Worm (Caenorhabditis elegans): ENCODE data around the gene tbx-36.

tbx-36 gene

DNA sequence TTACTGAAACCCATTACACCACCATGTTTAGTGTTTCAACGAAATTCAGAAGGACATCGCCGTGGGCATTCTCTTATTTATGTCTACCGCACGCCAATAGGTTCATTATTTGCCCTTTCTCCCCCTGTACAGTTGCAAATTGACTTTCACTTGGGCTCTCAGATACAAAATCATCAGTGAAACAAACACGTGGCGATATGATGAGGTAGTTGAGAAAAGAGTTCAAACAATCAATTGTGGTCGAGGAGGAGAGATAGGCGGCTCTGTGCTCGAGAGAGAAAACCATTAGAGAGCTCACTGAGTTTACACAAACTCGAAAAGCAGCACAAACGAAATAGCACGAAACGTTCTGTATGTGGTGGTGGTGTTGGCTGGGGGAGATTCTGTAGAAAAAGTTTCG, 6.7 kb downstream of the tbx-36 start (continued):
- no peak for TF ChIP-seq nhr-28 (tag; optimal IDR thresholded peaks at IDR 0.05)
- TF ChIP-seq nhr-20 (tag; optimal IDR thresholded peaks at IDR 0.05): no peak
- TF ChIP-seq F16B12.6 (tag; optimal IDR thresholded peaks at IDR 0.05): no peak
- TF ChIP-seq swsn-7 (tag; optimal IDR thresholded peaks at IDR 0.05): no peak
- TF ChIP-seq nhr-71 (tag; optimal IDR thresholded peaks at IDR 0.05): peak; percentile 47
- TF ChIP-seq blmp-1 (tag; optimal IDR thresholded peaks at IDR 0.05): peak; percentile 26
- TF ChIP-seq unc-86 (tag; optimal IDR thresholded peaks at IDR 0.05): no peak
- TF ChIP-seq grh-1 (GFP tag; IDR thresholded peaks at IDR 0.05): no peak
- no peak for TF ChIP-seq hlh-4 (tag; optimal IDR thresholded peaks at IDR 0.05)
- peak; percentile 4 for TF ChIP-seq dsc-1 (tag; optimal IDR thresholded peaks at IDR 0.05)
- no peak for TF ChIP-seq unc-98 (GFP tag; IDR thresholded peaks at IDR 0.05)
- TF ChIP-seq efl-3 (GFP tag; optimal IDR thresholded peaks at IDR 0.05): no peak
- no peak for TF ChIP-seq dpl-1 (GFP tag; optimal IDR thresholded peaks at IDR 0.05)
- TF ChIP-seq fkh-10 (GFP tag; optimal IDR thresholded peaks at IDR 0.05): no peak
- no peak for TF ChIP-seq irx-1 (tag; optimal IDR thresholded peaks at IDR 0.05)
- no peak for TF ChIP-seq zip-4 (GFP tag; optimal IDR thresholded peaks at IDR 0.05)
- no peak for TF ChIP-seq nhr-11 (tag; optimal IDR thresholded peaks at IDR 0.05)
- no peak for TF ChIP-seq nhr-47 (tag; optimal IDR thresholded peaks at IDR 0.05)
- no peak for TF ChIP-seq nhr-84 (tag; optimal IDR thresholded peaks at IDR 0.05)
- TF ChIP-seq lin-39 (tag; optimal IDR thresholded peaks at IDR 0.05): no peak
- no peak for TF ChIP-seq Y116A8C.19 (tag; optimal IDR thresholded peaks at IDR 0.05; ENCODE audit: borderline replicate concordance)
- no peak for TF ChIP-seq sox-4 (tag; optimal IDR thresholded peaks at IDR 0.05)
- TF ChIP-seq sup-37 (GFP tag; optimal IDR thresholded peaks at IDR 0.05): no peak
- TF ChIP-seq jun-1 (tag; optimal IDR thresholded peaks at IDR 0.05): no peak
- TF ChIP-seq ztf-4 (tag; optimal IDR thresholded peaks at IDR 0.05): no peak
- no peak for TF ChIP-seq nhr-90 (tag; optimal IDR thresholded peaks at IDR 0.05; ENCODE audit: poor library complexity)
- TF ChIP-seq nhr-76 (tag; optimal IDR thresholded peaks at IDR 0.05): no peak
- TF ChIP-seq aly-2 (tag; optimal IDR thresholded peaks at IDR 0.05): no peak
- TF ChIP-seq pag-3 (tag; optimal IDR thresholded peaks at IDR 0.05; ENCODE audit: borderline replicate concordance, insufficient read depth): no peak
- no peak for TF ChIP-seq sptf-1 (tag; optimal IDR thresholded peaks at IDR 0.05)
- TF ChIP-seq tlp-1 (tag; optimal IDR thresholded peaks at IDR 0.05): no peak
- no peak for TF ChIP-seq unc-30 (tag; optimal IDR thresholded peaks at IDR 0.05)
- TF ChIP-seq nhr-12 (tag; optimal IDR thresholded peaks at IDR 0.05): no peak
- no peak for TF ChIP-seq lir-3 (tag; optimal IDR thresholded peaks at IDR 0.05; ENCODE audit: poor library complexity)
- TF ChIP-seq mab-9 (GFP tag; IDR thresholded peaks at IDR 0.05): no peak
- TF ChIP-seq ceh-8 (GFP tag; optimal IDR thresholded peaks at IDR 0.05): no peak
- TF ChIP-seq pqm-1 (tag; optimal IDR thresholded peaks at IDR 0.05): no peak
- TF ChIP-seq nhr-237 (tag; optimal IDR thresholded peaks at IDR 0.05): no peak
- TF ChIP-seq mef-2 (tag; optimal IDR thresholded peaks at IDR 0.05): no peak
- no peak for TF ChIP-seq snpc-4 (tag; optimal IDR thresholded peaks at IDR 0.05)
- TF ChIP-seq lin-14 (GFP tag; optimal IDR thresholded peaks at IDR 0.05): peak; percentile 65
- TF ChIP-seq elt-2 (tag; optimal IDR thresholded peaks at IDR 0.05): no peak
- TF ChIP-seq fkh-4 (tag; optimal IDR thresholded peaks at IDR 0.05; ENCODE audit: borderline replicate concordance): no peak
- no peak for TF ChIP-seq ets-5 (GFP tag; IDR thresholded peaks at IDR 0.05)
- TF ChIP-seq ztf-11 (tag; optimal IDR thresholded peaks at IDR 0.05): no peak
- TF ChIP-seq nhr-77 (tag; optimal IDR thresholded peaks at IDR 0.05): peak; percentile 80

Measured in whole organism, L1 larva.